Fruit fly (Drosophila melanogaster): Measurements from ENCODE around the gene kumpel.

dm6 chr3R:25961694-25962093 is 54.9 kb downstream of the kumpel start, which contains the start of gene boss:
- TF ChIP-seq psq (GFP tag; optimal IDR thresholded peaks at IDR 0.05) (no peak), HLH54F (GFP tag; optimal IDR thresholded peaks at IDR 0.05) (no peak), Bdp1 (GFP tag; optimal IDR thresholded peaks at IDR 0.05) (no peak), MTF-1 (GFP tag; optimal IDR thresholded peaks at IDR 0.05; ENCODE audit: borderline replicate concordance) (no peak)

Measured in whole organism, embryonic.